Fruit fly (Drosophila melanogaster) whole organism: ENCODE data around the gene CG46426.

ENCODE experiments used
- CG8478 ChIP-seq: fragments of >200 bp; optimal IDR thresholded peaks from 2 replicates; lab custom pipeline; 2018; ENCODE audit warnings: inconsistent platforms
- EcR ChIP-seq, 2 experiments: fragments of >200 bp; optimal IDR thresholded peaks; 2 replicates each; lab custom pipeline; 2017; ENCODE audit warnings: missing biosample characterization in 2 of 2, missing genetic modification characterization in 2 of 2, missing genetic modification reagents in 2 of 2
- psq ChIP-seq: fragments of >200 bp; optimal IDR thresholded peaks from 2 replicates; lab custom pipeline; 2017
- usp ChIP-seq: fragments of >200 bp; optimal IDR thresholded peaks from 2 replicates; lab custom pipeline; 2017; ENCODE audit warnings: missing biosample characterization, missing genetic modification characterization, mixed read lengths

DNA sequence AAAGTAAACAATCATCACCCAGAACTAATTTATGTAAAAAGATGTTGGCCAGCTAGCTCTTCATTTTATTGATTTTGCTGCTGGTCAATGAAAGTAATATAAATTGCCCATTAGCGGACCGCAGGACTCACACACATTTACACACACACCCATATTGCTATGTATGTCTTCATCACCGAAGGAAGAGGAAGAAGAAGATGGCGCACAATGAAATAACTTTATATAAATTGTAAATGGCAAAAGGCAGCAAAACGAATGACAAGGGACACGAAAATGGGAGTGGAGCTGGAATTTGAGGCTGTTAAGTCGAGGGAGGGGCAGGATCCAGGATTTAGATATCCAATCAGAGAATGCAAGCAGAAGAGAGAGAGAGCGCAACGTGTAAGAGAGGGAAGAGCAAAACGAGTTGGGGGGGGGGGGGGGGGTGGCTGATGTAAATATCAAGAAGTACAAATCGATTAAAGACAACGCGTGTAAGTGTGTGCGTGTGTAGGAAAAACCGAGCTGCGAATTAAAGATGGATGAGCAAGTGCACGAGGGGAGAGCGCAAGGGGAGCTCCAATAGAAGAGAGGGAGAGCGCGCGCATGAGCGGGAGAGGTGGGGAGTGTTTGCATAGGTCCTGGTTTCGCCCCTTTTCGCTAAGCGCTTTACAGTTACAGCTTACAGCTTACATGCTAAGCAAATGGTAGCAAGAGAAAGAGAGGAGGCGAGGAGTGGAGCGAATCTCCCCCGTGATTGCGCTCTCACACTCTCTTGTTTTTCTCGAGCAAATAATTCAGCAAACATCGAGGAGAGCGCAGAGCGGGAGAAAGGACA lies 38.2 kb upstream of the CG46426 start:
- TF ChIP-seq CG8478 (lab: Kevin White, UChicago) (no peak), EcR (GFP tag; optimal IDR thresholded peaks at IDR 0.05; lab: Kevin White, UChicago) (no peak), psq (no peak), usp (GFP tag; lab: Kevin White, UChicago) (no peak)
